Fruit fly (Drosophila melanogaster) whole organism, prepupa: ENCODE measurements around the gene CG31637.
A peak's percentile ranks its signal among the peaks of the same experiment; 100 is the strongest.

Experiments used
- CG10631 ChIP-seq: fragments of 200-800 bp; sonication (Bioruptor generic); optimal IDR thresholded peaks from 2 replicates; lab custom pipeline; 2016; ENCODE audit warnings: missing biosample characterization, missing genetic modification characterization
- CG11294 ChIP-seq: fragments of 200-800 bp; sonication (Bioruptor generic); IDR thresholded peaks from 2 replicates; pipeline ENCODE4 v1.3.6; 2022; ENCODE audit warnings: missing biosample characterization, missing genetic modification characterization
- CG11902 ChIP-seq: fragments of 200-800 bp; sonication (Bioruptor generic); optimal IDR thresholded peaks from 3 replicates; lab custom pipeline; 2016; ENCODE audit warnings: missing biosample characterization, missing genetic modification characterization
- CG1621 ChIP-seq: fragments of 200-800 bp; sonication (Bioruptor generic); optimal IDR thresholded peaks from 3 replicates; lab custom pipeline; 2018; ENCODE audit warnings: missing biosample characterization, mild to moderate bottlenecking, missing genetic modification characterization
- CG16779 ChIP-seq: fragments of 200-800 bp; sonication (Bioruptor generic); optimal IDR thresholded peaks from 3 replicates; lab custom pipeline; 2017; ENCODE audit warnings: missing biosample characterization, mild to moderate bottlenecking, missing genetic modification characterization
- CG31627 ChIP-seq: fragments of 200-800 bp; sonication (Bioruptor generic); optimal IDR thresholded peaks from 3 replicates; lab custom pipeline; 2016; ENCODE audit warnings: missing biosample characterization, missing genetic modification characterization
- CG32006 ChIP-seq: fragments of 200-800 bp; sonication (Bioruptor generic); optimal IDR thresholded peaks from 3 replicates; lab custom pipeline; 2017; ENCODE audit warnings: missing biosample characterization, mild to moderate bottlenecking, missing genetic modification characterization
- CG34406 ChIP-seq: fragments of 200-800 bp; sonication (Bioruptor generic); optimal IDR thresholded peaks from 3 replicates; lab custom pipeline; 2016; ENCODE audit warnings: missing biosample characterization, missing genetic modification characterization
- CG3919 ChIP-seq: fragments of 200-800 bp; sonication (Bioruptor generic); optimal IDR thresholded peaks from 3 replicates; lab custom pipeline; 2016; ENCODE audit warnings: missing biosample characterization, missing genetic modification characterization
- CG6792 ChIP-seq: fragments of 200-800 bp; sonication (Bioruptor generic); optimal IDR thresholded peaks from 3 replicates; lab custom pipeline; 2016; ENCODE audit warnings: missing biosample characterization, missing genetic modification characterization
- CG6808 ChIP-seq: fragments of 200-800 bp; sonication (Bioruptor generic); optimal IDR thresholded peaks from 3 replicates; lab custom pipeline; 2017; ENCODE audit warnings: missing biosample characterization, missing genetic modification characterization, mild to moderate bottlenecking, moderate library complexity, missing genetic modification reagents
- CG8119 ChIP-seq: fragments of 200-800 bp; sonication (Bioruptor generic); IDR thresholded peaks from 3 replicates; pipeline ENCODE4 v1.3.6; 2022; ENCODE audit warnings: missing biosample characterization, missing genetic modification characterization
- CG8632 ChIP-seq: fragments of 200-800 bp; sonication (Bioruptor generic); optimal IDR thresholded peaks from 3 replicates; lab custom pipeline; 2016; ENCODE audit warnings: missing biosample characterization, missing genetic modification characterization
- CG9139 ChIP-seq: fragments of 200-800 bp; sonication (Bioruptor generic); optimal IDR thresholded peaks from 3 replicates; lab custom pipeline; 2017; ENCODE audit warnings: missing biosample characterization, mild to moderate bottlenecking, missing genetic modification characterization
- Eip78C ChIP-seq: fragments of 200-800 bp; sonication (Bioruptor generic); peaks from one replicate; lab custom pipeline; 2016; ENCODE audit warnings: missing biosample characterization, missing genetic modification characterization
- Eip93F ChIP-seq: fragments of 200-800 bp; sonication (Bioruptor generic); optimal IDR thresholded peaks from 2 replicates; lab custom pipeline; 2016; ENCODE audit warnings: missing biosample characterization, mild to moderate bottlenecking, missing genetic modification characterization
- Ets96B ChIP-seq: fragments of 200-800 bp; optimal IDR thresholded peaks from 2 replicates; lab custom pipeline; 2019; ENCODE audit warnings: missing biosample characterization, mild to moderate bottlenecking, missing genetic modification characterization, moderate library complexity
- Hr39 ChIP-seq: fragments of 200-800 bp; sonication (Bioruptor generic); optimal IDR thresholded peaks from 2 replicates; lab custom pipeline; 2016; ENCODE audit warnings: missing biosample characterization, missing genetic modification characterization
- Lpt ChIP-seq: fragments of 200-800 bp; sonication (Bioruptor generic); optimal IDR thresholded peaks from 3 replicates; lab custom pipeline; 2016; ENCODE audit warnings: missing biosample characterization, missing genetic modification characterization
- Met ChIP-seq: fragments of 200-800 bp; sonication (Bioruptor generic); optimal IDR thresholded peaks from 3 replicates; lab custom pipeline; 2016; ENCODE audit warnings: missing biosample characterization, missing genetic modification characterization
- Smox ChIP-seq: fragments of 200-800 bp; sonication (Bioruptor generic); optimal IDR thresholded peaks from 3 replicates; lab custom pipeline; 2016; ENCODE audit warnings: missing biosample characterization, missing genetic modification characterization
- Sox14 ChIP-seq: fragments of 200-800 bp; sonication (Bioruptor generic); optimal IDR thresholded peaks from 3 replicates; lab custom pipeline; 2016; ENCODE audit warnings: missing biosample characterization, missing genetic modification characterization
- Sox15 ChIP-seq: fragments of 200-800 bp; sonication (Bioruptor generic); optimal IDR thresholded peaks from 3 replicates; lab custom pipeline; 2016; ENCODE audit warnings: missing biosample characterization, missing genetic modification characterization
- acj6 ChIP-seq: fragments of 200-800 bp; sonication (Bioruptor generic); optimal IDR thresholded peaks from 3 replicates; lab custom pipeline; 2016; ENCODE audit warnings: missing biosample characterization, missing genetic modification characterization
- dsx ChIP-seq: fragments of 200-800 bp; optimal IDR thresholded peaks from 3 replicates; lab custom pipeline; 2019; ENCODE audit warnings: missing biosample characterization, mild to moderate bottlenecking, missing genetic modification characterization, moderate library complexity; ENCODE audit not compliant: poor library complexity, severe bottlenecking
- esn ChIP-seq: fragments of 200-800 bp; sonication (Bioruptor generic); optimal IDR thresholded peaks from 2 replicates; lab custom pipeline; 2016; ENCODE audit warnings: missing biosample characterization, mild to moderate bottlenecking, missing genetic modification characterization, moderate library complexity
- fd59A ChIP-seq: fragments of 200-800 bp; sonication (Bioruptor generic); optimal IDR thresholded peaks from 2 replicates; lab custom pipeline; 2017; ENCODE audit warnings: missing biosample characterization, mild to moderate bottlenecking, missing genetic modification characterization, missing genetic modification reagents
- lz ChIP-seq: fragments of 200-800 bp; sonication (Bioruptor generic); optimal IDR thresholded peaks from 3 replicates; lab custom pipeline; 2016; ENCODE audit warnings: missing biosample characterization, missing genetic modification characterization
- net ChIP-seq: fragments of 200-800 bp; sonication (Bioruptor generic); optimal IDR thresholded peaks from 3 replicates; lab custom pipeline; 2016; ENCODE audit warnings: missing biosample characterization, missing genetic modification characterization
- pdm3 ChIP-seq: fragments of 200-800 bp; sonication (Bioruptor generic); optimal IDR thresholded peaks from 3 replicates; lab custom pipeline; 2016; ENCODE audit warnings: missing biosample characterization, missing genetic modification characterization
- spab ChIP-seq: fragments of 200-800 bp; sonication (Bioruptor generic); optimal IDR thresholded peaks from 2 replicates; lab custom pipeline; 2017; ENCODE audit warnings: missing biosample characterization, mild to moderate bottlenecking, missing genetic modification characterization, missing genetic modification reagents
- ss ChIP-seq, 2 experiments: fragments of 200-800 bp; sonication (Bioruptor generic); optimal IDR thresholded peaks; 2 replicates in 1 of 2; 3 replicates in 1 of 2; lab custom pipeline; 2017 to 2018; ENCODE audit warnings: mild to moderate bottlenecking in 2 of 2, missing biosample characterization in 2 of 2, missing genetic modification characterization in 2 of 2, moderate library complexity in 1 of 2
- svp ChIP-seq: fragments of 200-800 bp; sonication (Bioruptor generic); peaks from one replicate; lab custom pipeline; 2016; ENCODE audit warnings: missing biosample characterization, missing genetic modification characterization
- topi ChIP-seq: fragments of 200-800 bp; sonication (Bioruptor generic); optimal IDR thresholded peaks from 3 replicates; lab custom pipeline; 2016; ENCODE audit warnings: missing biosample characterization, missing genetic modification characterization

Gene CG31637

dm6 chr2L:6557429-6558384 is 59.3 kb downstream of the CG31637 start, which contains the start of the genes IFT52 and COX5B (continued):
- no peak for TF ChIP-seq fd59A (GFP tag; lab: Kevin White, UChicago)
- no peak for TF ChIP-seq pdm3 (GFP tag; lab: Kevin White, UChicago)
- peak; percentile 55 for TF ChIP-seq Met
- no peak for TF ChIP-seq Lpt (GFP tag; lab: Kevin White, UChicago)
- no peak for TF ChIP-seq Ets96B (tag; lab: Kevin White, UChicago)
- no peak for TF ChIP-seq dsx
- TF ChIP-seq net (GFP tag; lab: Kevin White, UChicago): no peak
- TF ChIP-seq Eip93F (GFP tag; lab: Kevin White, UChicago): no peak
- TF ChIP-seq CG9139 (GFP tag; lab: Kevin White, UChicago): no peak
- peak; percentile 60 for TF ChIP-seq CG31627 (GFP tag; lab: Kevin White, UChicago)
- TF ChIP-seq CG6808 (GFP tag; lab: Kevin White, UChicago): no peak
- peak; percentile 3 for TF ChIP-seq Sox14 (GFP tag; lab: Kevin White, UChicago)
- TF ChIP-seq CG16779 (tag; lab: Kevin White, UChicago): no peak
- TF ChIP-seq CG8119 (GFP tag; lab: Robert Waterston, UW): no peak
- TF ChIP-seq CG34406 (GFP tag; lab: Kevin White, UChicago): peak; percentile 9
- peak; percentile 51 for TF ChIP-seq acj6 (GFP tag; lab: Kevin White, UChicago)
- TF ChIP-seq CG10631 (GFP tag; lab: Kevin White, UChicago): no peak
- TF ChIP-seq lz (GFP tag; lab: Kevin White, UChicago): no peak
- TF ChIP-seq CG32006 (GFP tag; lab: Kevin White, UChicago): peak; percentile 16
- no peak for TF ChIP-seq CG11294 (GFP tag; lab: Robert Waterston, UW)
- peak; percentile 77 for TF ChIP-seq CG3919 (GFP tag; lab: Kevin White, UChicago)
- TF ChIP-seq ss (GFP tag; optimal IDR thresholded peaks at IDR 0.05; lab: Kevin White, UChicago): no peak
- no peak for TF ChIP-seq CG1621 (tag; lab: Kevin White, UChicago)
- peak; percentile 58 for TF ChIP-seq CG11902 (GFP tag; lab: Kevin White, UChicago)
- TF ChIP-seq Eip78C (GFP tag; lab: Kevin White, UChicago): peak; percentile 81
- peak; percentile 8 for TF ChIP-seq CG6792 (GFP tag; lab: Kevin White, UChicago)
- no peak for TF ChIP-seq spab (GFP tag; lab: Kevin White, UChicago)
- TF ChIP-seq topi (GFP tag; lab: Kevin White, UChicago): peak; percentile 60
- no peak for TF ChIP-seq svp
- TF ChIP-seq Hr39 (GFP tag; lab: Kevin White, UChicago): peak; percentile 57
- no peak for TF ChIP-seq esn (GFP tag; lab: Kevin White, UChicago)

dm6 chr2L:6559131-6559530 is 60.7 kb downstream of the CG31637 start, which contains the start of gene COX5BL:
TSS of gene COX5BL (plus strand) at chr2L:6559431.
- no peak for TF ChIP-seq CG6792 (GFP tag; lab: Kevin White, UChicago)
- no peak for TF ChIP-seq Smox (GFP tag; lab: Kevin White, UChicago)
- TF ChIP-seq lz (GFP tag; lab: Kevin White, UChicago): no peak
- no peak for TF ChIP-seq CG34406 (GFP tag; lab: Kevin White, UChicago)
- no peak for TF ChIP-seq Sox14 (GFP tag; lab: Kevin White, UChicago)
- no peak for TF ChIP-seq Eip78C (GFP tag; lab: Kevin White, UChicago)
- no peak for TF ChIP-seq CG1621 (tag; lab: Kevin White, UChicago)
- TF ChIP-seq pdm3 (GFP tag; lab: Kevin White, UChicago): no peak
- TF ChIP-seq CG8632: no peak
- TF ChIP-seq CG9139 (GFP tag; lab: Kevin White, UChicago): no peak
- no peak for TF ChIP-seq Sox15 (GFP tag; lab: Kevin White, UChicago)
